Worm (Caenorhabditis elegans): ENCODE results near the gene H03G16.5.

The H03G16.5 gene

ce11 chrX:15040552-15041080 lies 16.0 kb downstream of the H03G16.5 start, which contains the start of gene C18B12.4 (continued):
- TF ChIP-seq sdz-12 (GFP tag; optimal IDR thresholded peaks at IDR 0.05) (no peak), nhr-42 (GFP tag; IDR thresholded peaks at IDR 0.05) (peak; percentile 90), Y105C5A.15 (GFP tag; IDR thresholded peaks at IDR 0.05) (no peak), zag-1 (tag; optimal IDR thresholded peaks at IDR 0.05) (no peak), lin-13 (GFP tag; optimal IDR thresholded peaks at IDR 0.05) (peak; percentile 93), daf-12 (tag; optimal IDR thresholded peaks at IDR 0.05) (no peak), dmd-8 (GFP tag; IDR thresholded peaks at IDR 0.05) (no peak), nhr-11 (tag; optimal IDR thresholded peaks at IDR 0.05) (peak; percentile 95), jun-1 (tag; optimal IDR thresholded peaks at IDR 0.05) (no peak)

ce11 chrX:15039696-15040212 lies 16.9 kb downstream of the H03G16.5 start:
- peak; percentile 91 for TF ChIP-seq aha-1 (tag)
- TF ChIP-seq cey-2 (tag; optimal IDR thresholded peaks at IDR 0.05; ENCODE audit: borderline replicate concordance, insufficient read depth), result no peak

ce11 chrX:15039029-15039695 lies 17.5 kb downstream of the H03G16.5 start:
- TF ChIP-seq T26A8.4 (GFP tag; IDR thresholded peaks at IDR 0.05), result 0 out of 2 replicates have a peak, but pooled peaks have one; percentile 29
- TF ChIP-seq mes-2 (tag; optimal IDR thresholded peaks at IDR 0.05; ENCODE audit: poor library complexity, severe bottlenecking), result no peak
- peak in 1 of 2 experiments; percentile 72 for TF ChIP-seq daf-16 (GFP tag; optimal IDR thresholded peaks at IDR 0.05)
- no peak for TF ChIP-seq daf-16 (tag; optimal IDR thresholded peaks at IDR 0.05)
- TF ChIP-seq dmd-6 (GFP tag; IDR thresholded peaks at IDR 0.05), result no peak
- TF ChIP-seq dmd-9 (GFP tag; IDR thresholded peaks at IDR 0.05), result no peak
- no peak for TF ChIP-seq duxl-1 (tag; optimal IDR thresholded peaks at IDR 0.05; ENCODE audit: poor library complexity)
- TF ChIP-seq zfp-3 (GFP tag; conservative IDR thresholded peaks at IDR 0.05), result no peak
- no peak for TF ChIP-seq ceh-32 (tag; optimal IDR thresholded peaks at IDR 0.05; ENCODE audit: poor library complexity)
- TF ChIP-seq nhr-10 (tag; optimal IDR thresholded peaks at IDR 0.05), result no peak
- TF ChIP-seq gei-8 (GFP tag; optimal IDR thresholded peaks at IDR 0.05), result no peak
- peak; percentile 15 for TF ChIP-seq hlh-11 (tag; optimal IDR thresholded peaks at IDR 0.05)
- TF ChIP-seq nhr-76 (tag; optimal IDR thresholded peaks at IDR 0.05), result no peak
- TF ChIP-seq daf-8 (GFP tag; IDR thresholded peaks at IDR 0.05), result no peak
- TF ChIP-seq hlh-30 (tag; optimal IDR thresholded peaks at IDR 0.05; ENCODE audit: insufficient read depth), result peak; percentile 21
- TF ChIP-seq lin-38 (GFP tag; IDR thresholded peaks at IDR 0.05), result no peak
- no peak for TF ChIP-seq fkh-10 (GFP tag; optimal IDR thresholded peaks at IDR 0.05)
- no peak for TF ChIP-seq F37D6.2 (tag; optimal IDR thresholded peaks at IDR 0.05)
- no peak for TF ChIP-seq nhr-48 (tag; optimal IDR thresholded peaks at IDR 0.05)
- TF ChIP-seq zip-2 (tag; optimal IDR thresholded peaks at IDR 0.05), result no peak
- no peak for TF ChIP-seq lin-1 (GFP tag; IDR thresholded peaks at IDR 0.05)
- TF ChIP-seq sdz-12 (GFP tag; optimal IDR thresholded peaks at IDR 0.05), result no peak
- TF ChIP-seq ceh-20 (GFP tag; IDR thresholded peaks at IDR 0.05), result no peak
- no peak for TF ChIP-seq nhr-11 (tag; optimal IDR thresholded peaks at IDR 0.05)

ce11 chrX:15036287-15036686 lies 20.4 kb downstream of the H03G16.5 start:
- TF ChIP-seq Y48G9A.11 (GFP tag; IDR thresholded peaks at IDR 0.05) (no peak), zfp-3 (GFP tag; conservative IDR thresholded peaks at IDR 0.05) (no peak), egl-27 (tag; optimal IDR thresholded peaks at IDR 0.05) (no peak), lin-15B (tag; optimal IDR thresholded peaks at IDR 0.05) (no peak), ceh-32 (tag; optimal IDR thresholded peaks at IDR 0.05; ENCODE audit: poor library complexity) (no peak), php-3 (GFP tag; IDR thresholded peaks at IDR 0.05) (no peak), daf-16 (GFP tag; optimal IDR thresholded peaks at IDR 0.05) (peak in 1 of 2 experiments; percentile 25), daf-16 (tag; optimal IDR thresholded peaks at IDR 0.05) (no peak), daf-8 (GFP tag; IDR thresholded peaks at IDR 0.05) (no peak), nhr-102 (tag; optimal IDR thresholded peaks at IDR 0.05) (peak; percentile 3), ztf-11 (tag; optimal IDR thresholded peaks at IDR 0.05) (no peak), hmg-1.1 (GFP tag; IDR thresholded peaks at IDR 0.05) (no peak), zag-1 (tag; optimal IDR thresholded peaks at IDR 0.05) (no peak), daf-19 (GFP tag; conservative IDR thresholded peaks at IDR 0.05) (no peak), F44E2.7 (GFP tag; IDR thresholded peaks at IDR 0.05) (no peak), dmd-9 (GFP tag; IDR thresholded peaks at IDR 0.05) (no peak), duxl-1 (tag; optimal IDR thresholded peaks at IDR 0.05; ENCODE audit: poor library complexity) (no peak), lin-39 (tag; optimal IDR thresholded peaks at IDR 0.05) (no peak), lin-13 (GFP tag; optimal IDR thresholded peaks at IDR 0.05) (no peak), fkh-10 (GFP tag; optimal IDR thresholded peaks at IDR 0.05) (no peak), nhr-41 (GFP tag; IDR thresholded peaks at IDR 0.05) (no peak), zip-2 (tag; optimal IDR thresholded peaks at IDR 0.05) (peak; percentile 30)
